Fruit fly (Drosophila melanogaster): ENCODE measurements around the gene Hsp27.
A peak's percentile ranks its signal among the peaks of the same experiment; 100 is the strongest.

The Hsp27 gene

dm6 chr3L:9380344-9380849 lies 3.5 kb upstream of the Hsp27 start:
- TF ChIP-seq CG7045 (GFP tag; optimal IDR thresholded peaks at IDR 0.05), result no peak
- no peak for TF ChIP-seq Crg-1 (GFP tag; optimal IDR thresholded peaks at IDR 0.05)
- TF ChIP-seq cnc (optimal IDR thresholded peaks at IDR 0.05), result no peak
- no peak for TF ChIP-seq CG14711 (tag; optimal IDR thresholded peaks at IDR 0.05)
- TF ChIP-seq kay (GFP tag; ENCODE audit: borderline replicate concordance), result no peak
- no peak for TF ChIP-seq ovo (GFP tag; optimal IDR thresholded peaks at IDR 0.05)
- no peak for TF ChIP-seq pad (GFP tag; optimal IDR thresholded peaks at IDR 0.05)
- TF ChIP-seq CG1620 (GFP tag; optimal IDR thresholded peaks at IDR 0.05), result no peak
- TF ChIP-seq bab1 (GFP tag; optimal IDR thresholded peaks at IDR 0.05), result no peak
- TF ChIP-seq CG5204 (GFP tag; optimal IDR thresholded peaks at IDR 0.05), result no peak
- TF ChIP-seq CG11617 (GFP tag; optimal IDR thresholded peaks at IDR 0.05), result no peak
- TF ChIP-seq tj (GFP tag; optimal IDR thresholded peaks at IDR 0.05), result no peak
- TF ChIP-seq toe (GFP tag; optimal IDR thresholded peaks at IDR 0.05), result no peak

- TF ChIP-seq CG14711 (tag; optimal IDR thresholded peaks at IDR 0.05), result no peak
- TF ChIP-seq pad (GFP tag; optimal IDR thresholded peaks at IDR 0.05), result no peak
- no peak for TF ChIP-seq bab1 (GFP tag; optimal IDR thresholded peaks at IDR 0.05)
- TF ChIP-seq toe (GFP tag; optimal IDR thresholded peaks at IDR 0.05), result no peak
- TF ChIP-seq Hr96 (GFP tag; optimal IDR thresholded peaks at IDR 0.05), result no peak
- no peak for TF ChIP-seq CG1620 (GFP tag; optimal IDR thresholded peaks at IDR 0.05)
- no peak for TF ChIP-seq ovo (GFP tag; optimal IDR thresholded peaks at IDR 0.05)
- TF ChIP-seq cic (GFP tag; optimal IDR thresholded peaks at IDR 0.05), result no peak
- TF ChIP-seq CG7101 (tag; optimal IDR thresholded peaks at IDR 0.05), result no peak
- TF ChIP-seq kay (GFP tag; ENCODE audit: borderline replicate concordance), result no peak
- no peak for TF ChIP-seq Clk (GFP tag; optimal IDR thresholded peaks at IDR 0.05)
- no peak for TF ChIP-seq cnc (optimal IDR thresholded peaks at IDR 0.05)
Measured at dm6 chr3L:9381602-9382001, 2.3 kb upstream of the Hsp27 start, which contains the start of gene Hsp23. Gene Hsp23 (plus strand): TSS chr3L:9381882.

dm6 chr3L:9384445-9385079 lies 699 bp downstream of the Hsp27 start:
- no peak for TF ChIP-seq pad (GFP tag; optimal IDR thresholded peaks at IDR 0.05)
- no peak for TF ChIP-seq cnc (optimal IDR thresholded peaks at IDR 0.05)
- no peak for TF ChIP-seq CG33017 (tag; optimal IDR thresholded peaks at IDR 0.05)

- TF ChIP-seq CG14711 (tag; optimal IDR thresholded peaks at IDR 0.05) (no peak), kay (GFP tag; ENCODE audit: borderline replicate concordance) (peak; percentile 84), tj (GFP tag; optimal IDR thresholded peaks at IDR 0.05) (peak; percentile 34), CG7045 (GFP tag; optimal IDR thresholded peaks at IDR 0.05) (peak; percentile 33), cic (GFP tag; optimal IDR thresholded peaks at IDR 0.05) (peak; percentile 70), bab1 (GFP tag; optimal IDR thresholded peaks at IDR 0.05) (no peak), CG12768 (GFP tag; optimal IDR thresholded peaks at IDR 0.05) (peak; percentile 20)
Measured at dm6 chr3L:9391340-9391980, 7.6 kb downstream of the Hsp27 start.

- peak; percentile 36 for TF ChIP-seq pad (GFP tag; optimal IDR thresholded peaks at IDR 0.05)
- peak; percentile 91 for TF ChIP-seq tj (GFP tag; optimal IDR thresholded peaks at IDR 0.05)
- TF ChIP-seq CG12768 (GFP tag; optimal IDR thresholded peaks at IDR 0.05), result peak; percentile 49
- TF ChIP-seq cnc (optimal IDR thresholded peaks at IDR 0.05), result no peak
- TF ChIP-seq ovo (GFP tag; optimal IDR thresholded peaks at IDR 0.05), result peak; percentile 94
- no peak for TF ChIP-seq CG33017 (tag; optimal IDR thresholded peaks at IDR 0.05)
- peak; percentile 95 for TF ChIP-seq kay (GFP tag; ENCODE audit: borderline replicate concordance)
- no peak for TF ChIP-seq Crg-1 (GFP tag; optimal IDR thresholded peaks at IDR 0.05)
- no peak for TF ChIP-seq bab1 (GFP tag; optimal IDR thresholded peaks at IDR 0.05)
- peak; percentile 9 for TF ChIP-seq CG7045 (GFP tag; optimal IDR thresholded peaks at IDR 0.05)
- TF ChIP-seq toe (GFP tag; optimal IDR thresholded peaks at IDR 0.05), result no peak
- no peak for TF ChIP-seq CG5204 (GFP tag; optimal IDR thresholded peaks at IDR 0.05)
- no peak for TF ChIP-seq Hr96 (GFP tag; optimal IDR thresholded peaks at IDR 0.05)
- no peak for TF ChIP-seq CG1620 (GFP tag; optimal IDR thresholded peaks at IDR 0.05)
- TF ChIP-seq Clk (GFP tag; optimal IDR thresholded peaks at IDR 0.05), result no peak
- no peak for TF ChIP-seq CG7101 (tag; optimal IDR thresholded peaks at IDR 0.05)
- no peak for TF ChIP-seq Mnt (GFP tag; optimal IDR thresholded peaks at IDR 0.05)
- TF ChIP-seq CG11617 (GFP tag; optimal IDR thresholded peaks at IDR 0.05), result no peak
- peak; percentile 76 for TF ChIP-seq cic (GFP tag; optimal IDR thresholded peaks at IDR 0.05)
- no peak for TF ChIP-seq CG14711 (tag; optimal IDR thresholded peaks at IDR 0.05)
Measured at dm6 chr3L:9396038-9396437, 12.2 kb downstream of the Hsp27 start.

dm6 chr3L:9396704-9397103 lies 12.8 kb downstream of the Hsp27 start:
- no peak for TF ChIP-seq CG12768 (GFP tag; optimal IDR thresholded peaks at IDR 0.05)
- no peak for TF ChIP-seq cic (GFP tag; optimal IDR thresholded peaks at IDR 0.05)
- TF ChIP-seq Clk (GFP tag; optimal IDR thresholded peaks at IDR 0.05), result no peak
- peak; percentile 37 for TF ChIP-seq tj (GFP tag; optimal IDR thresholded peaks at IDR 0.05)

- TF ChIP-seq Mnt (GFP tag; optimal IDR thresholded peaks at IDR 0.05), result peak; percentile 77
- no peak for TF ChIP-seq cnc (optimal IDR thresholded peaks at IDR 0.05)
- TF ChIP-seq CG7045 (GFP tag; optimal IDR thresholded peaks at IDR 0.05), result peak; percentile 92
- peak; percentile 93 for TF ChIP-seq ovo (GFP tag; optimal IDR thresholded peaks at IDR 0.05)
- peak; percentile 86 for TF ChIP-seq Crg-1 (GFP tag; optimal IDR thresholded peaks at IDR 0.05)
- peak; percentile 57 for TF ChIP-seq bab1 (GFP tag; optimal IDR thresholded peaks at IDR 0.05)
- TF ChIP-seq kay (GFP tag; ENCODE audit: borderline replicate concordance), result peak; percentile 92
- TF ChIP-seq CG12768 (GFP tag; optimal IDR thresholded peaks at IDR 0.05), result peak; percentile 94
- peak; percentile 92 for TF ChIP-seq cic (GFP tag; optimal IDR thresholded peaks at IDR 0.05)
- peak; percentile 72 for TF ChIP-seq Clk (GFP tag; optimal IDR thresholded peaks at IDR 0.05)
- peak; percentile 72 for TF ChIP-seq CG11617 (GFP tag; optimal IDR thresholded peaks at IDR 0.05)
- TF ChIP-seq CG5204 (GFP tag; optimal IDR thresholded peaks at IDR 0.05), result no peak
- peak; percentile 69 for TF ChIP-seq CG1620 (GFP tag; optimal IDR thresholded peaks at IDR 0.05)
- peak; percentile 68 for TF ChIP-seq CG14711 (tag; optimal IDR thresholded peaks at IDR 0.05)
- peak; percentile 76 for TF ChIP-seq CG33017 (tag; optimal IDR thresholded peaks at IDR 0.05)
- TF ChIP-seq pad (GFP tag; optimal IDR thresholded peaks at IDR 0.05), result peak; percentile 74
- TF ChIP-seq toe (GFP tag; optimal IDR thresholded peaks at IDR 0.05), result peak; percentile 36
- TF ChIP-seq CG7101 (tag; optimal IDR thresholded peaks at IDR 0.05), result peak; percentile 88
- TF ChIP-seq Hr96 (GFP tag; optimal IDR thresholded peaks at IDR 0.05), result no peak
- TF ChIP-seq tj (GFP tag; optimal IDR thresholded peaks at IDR 0.05), result no peak
Measured at dm6 chr3L:9397156-9397555, 13.3 kb downstream of the Hsp27 start.
